Worm (Caenorhabditis elegans) whole organism, young adult: ENCODE data around the gene fbxa-208.

Source experiments
- D2030.7 ChIP-seq: fragments of 200-800 bp; sonication (Bioruptor generic); IDR thresholded peaks from 2 replicates; pipeline ENCODE4 v1.3.6; 2022; ENCODE audit warnings: missing genetic modification reagents, missing genetic modification characterization, missing compliant biosample characterization
- F10E7.11 ChIP-seq: sonication (generic microtip); optimal IDR thresholded peaks from 2 replicates; lab custom pipeline; 2017; ENCODE audit warnings: mild to moderate bottlenecking, missing genetic modification characterization, moderate library complexity, missing compliant biosample characterization
- F22D6.2 ChIP-seq: sonication (generic microtip); optimal IDR thresholded peaks from 2 replicates; lab custom pipeline; 2016; ENCODE audit warnings: mild to moderate bottlenecking, missing genetic modification characterization, missing compliant biosample characterization
- F23B12.7 ChIP-seq: sonication (generic microtip); optimal IDR thresholded peaks from 2 replicates; lab custom pipeline; 2017; ENCODE audit warnings: missing genetic modification characterization, mild to moderate bottlenecking, missing compliant biosample characterization, antibody characterized with exemption, moderate library complexity; ENCODE audit not compliant: insufficient read depth
- F52B5.7 ChIP-seq: sonication (generic microtip); optimal IDR thresholded peaks from 2 replicates; lab custom pipeline; 2016; ENCODE audit warnings: mild to moderate bottlenecking, missing genetic modification characterization, missing compliant biosample characterization
- K11D2.4 ChIP-seq: fragments of 200-800 bp; sonication (Bioruptor generic); IDR thresholded peaks from 2 replicates; pipeline ENCODE4 v1.3.6; 2022; ENCODE audit warnings: missing genetic modification reagents, missing genetic modification characterization, missing compliant biosample characterization
- K12H6.12 ChIP-seq: fragments of 200-800 bp; sonication (Bioruptor generic); optimal IDR thresholded peaks from 2 replicates; lab custom pipeline; 2018; ENCODE audit warnings: mild to moderate bottlenecking, missing genetic modification characterization, missing compliant biosample characterization
- Y53F4B.3 ChIP-seq: fragments of 200-800 bp; sonication (Bioruptor generic); IDR thresholded peaks from 2 replicates; pipeline ENCODE4 v1.3.6; 2022; ENCODE audit warnings: missing genetic modification reagents, missing genetic modification characterization, missing compliant biosample characterization
- Y53G8AR.9 ChIP-seq: fragments of 200-800 bp; sonication (Bioruptor generic); conservative IDR thresholded peaks from 2 replicates; pipeline ENCODE4 v1.3.6; 2022; ENCODE audit warnings: missing genetic modification reagents, missing genetic modification characterization, missing compliant biosample characterization
- Y79H2A.3 ChIP-seq: fragments of 200-800 bp; sonication (Bioruptor generic); conservative IDR thresholded peaks from 2 replicates; pipeline ENCODE4 v1.3.6; 2022; ENCODE audit warnings: missing genetic modification reagents, missing genetic modification characterization, missing compliant biosample characterization
- aptf-2 ChIP-seq: fragments of 200-800 bp; sonication (Bioruptor generic); conservative IDR thresholded peaks from 2 replicates; pipeline ENCODE4 v1.3.6; 2022; ENCODE audit warnings: missing genetic modification reagents, missing genetic modification characterization, missing compliant biosample characterization
- atf-7 ChIP-seq: sonication (generic microtip); optimal IDR thresholded peaks from 2 replicates; lab custom pipeline; 2017; ENCODE audit warnings: mild to moderate bottlenecking, missing genetic modification characterization, missing compliant biosample characterization
- bed-2 ChIP-seq: fragments of 200-800 bp; sonication (Bioruptor generic); IDR thresholded peaks from 2 replicates; pipeline ENCODE4 v1.3.6; 2022; ENCODE audit warnings: missing genetic modification reagents, missing genetic modification characterization, missing compliant biosample characterization
- ceh-40 ChIP-seq: fragments of 200-800 bp; sonication (Bioruptor generic); IDR thresholded peaks from 2 replicates; pipeline ENCODE4 v1.3.6; 2022; ENCODE audit warnings: missing genetic modification characterization, missing compliant biosample characterization
- dox-1 ChIP-seq: fragments of 200-800 bp; sonication (Bioruptor generic); IDR thresholded peaks from 2 replicates; pipeline ENCODE4 v1.3.6; 2022; ENCODE audit warnings: missing genetic modification reagents, missing genetic modification characterization, missing compliant biosample characterization
- dpl-1 ChIP-seq: fragments of 150-350 bp; optimal IDR thresholded peaks from 2 replicates; lab custom pipeline; 2014; ENCODE audit warnings: missing biosample characterization, missing genetic modification reagents, missing genetic modification characterization
- efl-1 ChIP-seq: fragments of 150-350 bp; optimal IDR thresholded peaks from 2 replicates; lab custom pipeline; 2014; ENCODE audit warnings: missing biosample characterization, missing genetic modification reagents, missing genetic modification characterization
- egl-18 ChIP-seq: fragments of 200-800 bp; sonication (Bioruptor generic); IDR thresholded peaks from 2 replicates; pipeline ENCODE4 v1.3.6; 2022; ENCODE audit warnings: missing genetic modification reagents, missing genetic modification characterization, missing compliant biosample characterization
- ekl-4 ChIP-seq: fragments of 200-800 bp; sonication (Bioruptor generic); IDR thresholded peaks from 2 replicates; pipeline ENCODE4 v1.3.6; 2022; ENCODE audit warnings: missing genetic modification reagents, missing genetic modification characterization, missing compliant biosample characterization
- fkh-3 ChIP-seq: sonication (generic microtip); optimal IDR thresholded peaks from 2 replicates; lab custom pipeline; 2016; ENCODE audit warnings: mild to moderate bottlenecking, missing genetic modification characterization, missing compliant biosample characterization
- hlh-12 ChIP-seq: sonication (generic microtip); optimal IDR thresholded peaks from 2 replicates; lab custom pipeline; 2016; ENCODE audit warnings: missing genetic modification characterization, missing compliant biosample characterization
- hlh-26 ChIP-seq: fragments of 200-800 bp; sonication (Bioruptor generic); conservative IDR thresholded peaks from 2 replicates; pipeline ENCODE4 v1.3.6; 2022; ENCODE audit warnings: missing genetic modification reagents, missing genetic modification characterization, missing compliant biosample characterization
- hmg-1.2 ChIP-seq: fragments of 200-800 bp; sonication (Bioruptor generic); IDR thresholded peaks from 2 replicates; pipeline ENCODE4 v1.3.6; 2022; ENCODE audit warnings: missing genetic modification reagents, missing genetic modification characterization, missing compliant biosample characterization
- hmg-20 ChIP-seq: fragments of 200-800 bp; sonication (Bioruptor generic); IDR thresholded peaks from 2 replicates; pipeline ENCODE4 v1.3.6; 2022; ENCODE audit warnings: missing genetic modification reagents, missing genetic modification characterization, missing compliant biosample characterization
- hsf-1 ChIP-seq: fragments of 200-800 bp; sonication (Bioruptor generic); IDR thresholded peaks from 2 replicates; pipeline ENCODE4 v1.3.6; 2022; ENCODE audit warnings: missing genetic modification reagents, missing genetic modification characterization, missing compliant biosample characterization
- let-526 ChIP-seq: fragments of 200-800 bp; sonication (Bioruptor generic); IDR thresholded peaks from 2 replicates; pipeline ENCODE4 v1.3.6; 2022; ENCODE audit warnings: missing genetic modification reagents, missing genetic modification characterization, missing compliant biosample characterization
- let-607 ChIP-seq, 2 experiments: fragments of 200-800 bp in 1 of 2; sonication (Bioruptor generic) in 1 of 2; sonication (generic microtip) in 1 of 2; optimal IDR thresholded peaks; 2 replicates each; lab custom pipeline; 2016 to 2018; ENCODE audit warnings: mild to moderate bottlenecking in 2 of 2, missing compliant biosample characterization in 2 of 2, missing genetic modification characterization in 2 of 2, moderate library complexity in 2 of 2, missing genotype in 1 of 2
- lin-35 ChIP-seq, 3 experiments: fragments of 150-350 bp in 2 of 3; sonication (generic microtip) in 1 of 3; optimal IDR thresholded peaks; 2 replicates each; lab custom pipeline; 2014 to 2018; ENCODE audit warnings: missing biosample characterization in 3 of 3, missing genetic modification characterization in 3 of 3, missing genetic modification reagents in 3 of 3
- lin-54 ChIP-seq: fragments of 200-800 bp; sonication (Bioruptor generic); optimal IDR thresholded peaks from 2 replicates; lab custom pipeline; 2018; ENCODE audit warnings: mild to moderate bottlenecking, missing genetic modification characterization, missing compliant biosample characterization
- lir-1 ChIP-seq: fragments of 200-800 bp; sonication (Bioruptor generic); conservative IDR thresholded peaks from 2 replicates; pipeline ENCODE4 v1.3.6; 2022; ENCODE audit warnings: missing genetic modification reagents, missing genetic modification characterization, missing compliant biosample characterization
- lsl-1 ChIP-seq: fragments of 200-800 bp; sonication (Bioruptor generic); optimal IDR thresholded peaks from 2 replicates; lab custom pipeline; 2018; ENCODE audit warnings: mild to moderate bottlenecking, missing genetic modification characterization, moderate library complexity, missing compliant biosample characterization
- lsy-27 ChIP-seq: sonication (generic microtip); optimal IDR thresholded peaks from 2 replicates; lab custom pipeline; 2017; ENCODE audit warnings: missing genetic modification characterization, mild to moderate bottlenecking, missing compliant biosample characterization, antibody characterized with exemption, missing genotype, borderline replicate concordance; ENCODE audit not compliant: insufficient read depth
- madf-3 ChIP-seq: fragments of 200-800 bp; sonication (Bioruptor generic); IDR thresholded peaks from 2 replicates; pipeline ENCODE4 v1.3.6; 2022; ENCODE audit warnings: missing genetic modification reagents, missing genetic modification characterization, missing compliant biosample characterization
- madf-8 ChIP-seq: fragments of 200-800 bp; sonication (Bioruptor generic); conservative IDR thresholded peaks from 2 replicates; pipeline ENCODE4 v1.3.6; 2022; ENCODE audit warnings: missing genetic modification reagents, missing genetic modification characterization, missing compliant biosample characterization
- mcd-1 ChIP-seq: fragments of 200-800 bp; sonication (Bioruptor generic); IDR thresholded peaks from 2 replicates; pipeline ENCODE4 v1.3.6; 2022; ENCODE audit warnings: missing genetic modification reagents, missing genetic modification characterization, missing compliant biosample characterization
- mel-28 ChIP-seq: sonication (generic microtip); optimal IDR thresholded peaks from 2 replicates; lab custom pipeline; 2016; ENCODE audit warnings: borderline replicate concordance, mild to moderate bottlenecking, missing genetic modification characterization, missing compliant biosample characterization
- nfya-1 ChIP-seq: sonication (generic microtip); optimal IDR thresholded peaks from 2 replicates; lab custom pipeline; 2017; ENCODE audit warnings: antibody characterized with exemption, missing compliant biosample characterization, missing genetic modification characterization, borderline replicate concordance; ENCODE audit not compliant: insufficient read depth
- nfyb-1 ChIP-seq: fragments of 200-800 bp; sonication (Bioruptor generic); IDR thresholded peaks from 2 replicates; pipeline ENCODE4 v1.3.6; 2022; ENCODE audit warnings: missing genetic modification reagents, missing genetic modification characterization, missing compliant biosample characterization
- nhr-179 ChIP-seq: sonication (generic microtip); optimal IDR thresholded peaks from 2 replicates; lab custom pipeline; 2016; ENCODE audit warnings: mild to moderate bottlenecking, missing genetic modification characterization, missing compliant biosample characterization
- nhr-80 ChIP-seq: sonication (generic microtip); optimal IDR thresholded peaks from 2 replicates; lab custom pipeline; 2016; ENCODE audit warnings: missing genetic modification characterization, missing compliant biosample characterization
- rcor-1 ChIP-seq: fragments of 200-800 bp; sonication (Bioruptor generic); IDR thresholded peaks from 2 replicates; pipeline ENCODE4 v1.3.6; 2022; ENCODE audit warnings: missing genetic modification reagents, missing genetic modification characterization, missing compliant biosample characterization
- rpc-1 ChIP-seq, 2 experiments: fragments of 150-350 bp in 1 of 2; sonication (generic microtip) in 1 of 2; optimal IDR thresholded peaks; 2 replicates each; lab custom pipeline; 2014 to 2018; ENCODE audit warnings: missing biosample characterization in 1 of 2, missing genetic modification characterization in 1 of 2, missing genetic modification reagents in 1 of 2, missing genotype in 1 of 2
- sdz-38 ChIP-seq: sonication (generic microtip); optimal IDR thresholded peaks from 2 replicates; lab custom pipeline; 2016; ENCODE audit warnings: missing genotype, missing genetic modification characterization, missing compliant biosample characterization
- sea-2 ChIP-seq: fragments of 200-800 bp; sonication (Bioruptor generic); IDR thresholded peaks from 2 replicates; pipeline ENCODE4 v1.3.6; 2022; ENCODE audit warnings: missing genetic modification characterization, missing compliant biosample characterization
- somi-1 ChIP-seq: fragments of 200-800 bp; sonication (Bioruptor generic); optimal IDR thresholded peaks from 2 replicates; lab custom pipeline; 2018; ENCODE audit warnings: mild to moderate bottlenecking, missing genetic modification characterization, missing compliant biosample characterization
- unc-62 ChIP-seq: fragments of 150-350 bp; optimal IDR thresholded peaks from 2 replicates; lab custom pipeline; 2014; ENCODE audit warnings: missing biosample characterization, missing genetic modification reagents, missing genetic modification characterization
- xnd-1 ChIP-seq: sonication (generic microtip); optimal IDR thresholded peaks from 2 replicates; lab custom pipeline; 2016; ENCODE audit warnings: missing genotype, missing genetic modification reagents, missing genetic modification characterization, missing compliant biosample characterization
- ztf-26 ChIP-seq: sonication (generic microtip); optimal IDR thresholded peaks from 2 replicates; lab custom pipeline; 2017; ENCODE audit warnings: missing genetic modification characterization, missing compliant biosample characterization
- ztf-3 ChIP-seq: fragments of 200-800 bp; sonication (Bioruptor generic); optimal IDR thresholded peaks from 2 replicates; lab custom pipeline; 2018; ENCODE audit warnings: mild to moderate bottlenecking, missing genetic modification characterization, missing compliant biosample characterization

Gene fbxa-208

DNA sequence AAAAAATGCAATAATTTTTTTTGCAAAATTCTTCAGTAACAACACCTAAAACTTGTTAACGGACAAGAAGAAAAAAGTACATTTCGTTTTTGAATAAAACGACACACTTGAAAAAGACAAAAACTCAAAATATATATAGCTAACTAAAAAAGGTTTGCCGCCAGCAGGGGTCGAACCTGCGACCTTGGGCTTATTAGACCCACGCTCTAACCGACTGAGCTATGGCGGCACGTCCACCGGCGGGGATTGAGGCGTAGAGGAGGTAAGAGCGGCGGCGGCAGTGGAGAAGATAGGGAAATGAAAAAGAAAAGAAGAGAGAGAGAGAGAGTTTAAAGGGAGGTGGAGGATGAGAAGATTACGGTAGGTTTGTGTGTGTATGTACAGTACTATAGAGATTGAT is 38.4 kb upstream of the fbxa-208 start (continued):
- TF ChIP-seq D2030.7 (GFP tag; lab: Robert Waterston, UW) (peak; percentile 51), let-607 (tag; optimal IDR thresholded peaks at IDR 0.05; lab: Kevin White, UChicago) (peak in 1 of 2 experiments; percentile 57), egl-18 (GFP tag; lab: Robert Waterston, UW) (no peak), F10E7.11 (tag; lab: Kevin White, UChicago) (no peak), hsf-1 (GFP tag; lab: Robert Waterston, UW) (no peak), F22D6.2 (tag; lab: Kevin White, UChicago) (no peak), madf-8 (GFP tag; lab: Robert Waterston, UW) (no peak), lin-35 (GFP tag; optimal IDR thresholded peaks at IDR 0.05; lab: Kevin White, UChicago) (no peak), lsl-1 (GFP tag; lab: Kevin White, UChicago) (peak; percentile 9), xnd-1 (tag; lab: Kevin White, UChicago) (no peak), somi-1 (GFP tag; lab: Kevin White, UChicago) (no peak), sea-2 (no peak), rpc-1 (optimal IDR thresholded peaks at IDR 0.05; lab: Kevin White, UChicago) (peak; percentile 59), rpc-1 (tag; optimal IDR thresholded peaks at IDR 0.05; lab: Kevin White, UChicago) (peak; percentile 78), Y79H2A.3 (GFP tag; lab: Robert Waterston, UW) (no peak), hlh-12 (tag; lab: Kevin White, UChicago) (no peak), Y53G8AR.9 (GFP tag; lab: Robert Waterston, UW) (peak; percentile 36; the same call in 1 of the 2 replicates), madf-3 (GFP tag; lab: Robert Waterston, UW) (no peak), atf-7 (tag; lab: Kevin White, UChicago) (no peak), ekl-4 (GFP tag; lab: Robert Waterston, UW) (no peak), dpl-1 (peak; percentile 8), aptf-2 (GFP tag; lab: Robert Waterston, UW) (no peak), Y53F4B.3 (GFP tag; lab: Robert Waterston, UW) (no peak), hmg-20 (no peak), ceh-40 (GFP tag; lab: Robert Waterston, UW) (no peak), F23B12.7 (tag; lab: Kevin White, UChicago) (peak; percentile 36), efl-1 (GFP tag; lab: Kevin White, UChicago) (no peak), lin-54 (GFP tag; lab: Kevin White, UChicago) (peak; percentile 24), lsy-27 (tag; lab: Kevin White, UChicago) (no peak), fkh-3 (tag; lab: Kevin White, UChicago) (no peak), mcd-1 (GFP tag; lab: Robert Waterston, UW) (peak; percentile 42), lir-1 (GFP tag; lab: Robert Waterston, UW) (no peak), dox-1 (GFP tag; lab: Robert Waterston, UW) (peak; percentile 47; the same call in 1 of the 2 replicates), ztf-3 (GFP tag; lab: Kevin White, UChicago) (no peak), ztf-26 (peak; percentile 13), nhr-80 (tag; lab: Kevin White, UChicago) (no peak), K12H6.12 (tag; lab: Kevin White, UChicago) (no peak), let-526 (GFP tag; lab: Robert Waterston, UW) (no peak), mel-28 (tag; lab: Kevin White, UChicago) (no peak), sdz-38 (tag; lab: Kevin White, UChicago) (no peak), unc-62 (GFP tag; lab: Kevin White, UChicago) (no peak), nhr-179 (tag; lab: Kevin White, UChicago) (no peak), nfyb-1 (0 out of 2 replicates have a peak, but pooled peaks have one; percentile 45), bed-2 (no peak), hmg-1.2 (GFP tag; lab: Robert Waterston, UW) (peak; percentile 47), hlh-26 (GFP tag; lab: Robert Waterston, UW) (no peak), nfya-1 (tag; lab: Kevin White, UChicago) (no peak), K11D2.4 (no peak), F52B5.7 (no peak), rcor-1 (no peak)
